Worm (Caenorhabditis elegans) whole organism, L1 larva: ENCODE results near the gene T26G10.1.

Source experiments
- unc-98 ChIP-seq: fragments of 200-800 bp; sonication (Bioruptor generic); IDR thresholded peaks from 2 replicates; pipeline ENCODE4 v1.3.6; 2022; ENCODE audit warnings: missing genetic modification characterization, missing compliant biosample characterization
- zag-1 ChIP-seq: fragments of 150-350 bp; optimal IDR thresholded peaks from 2 replicates; lab custom pipeline; 2014; ENCODE audit warnings: missing biosample characterization, missing genetic modification characterization
- ztf-4 ChIP-seq: fragments of 150-350 bp; optimal IDR thresholded peaks from 2 replicates; lab custom pipeline; 2014; ENCODE audit warnings: missing biosample characterization, missing genetic modification characterization

DNA sequence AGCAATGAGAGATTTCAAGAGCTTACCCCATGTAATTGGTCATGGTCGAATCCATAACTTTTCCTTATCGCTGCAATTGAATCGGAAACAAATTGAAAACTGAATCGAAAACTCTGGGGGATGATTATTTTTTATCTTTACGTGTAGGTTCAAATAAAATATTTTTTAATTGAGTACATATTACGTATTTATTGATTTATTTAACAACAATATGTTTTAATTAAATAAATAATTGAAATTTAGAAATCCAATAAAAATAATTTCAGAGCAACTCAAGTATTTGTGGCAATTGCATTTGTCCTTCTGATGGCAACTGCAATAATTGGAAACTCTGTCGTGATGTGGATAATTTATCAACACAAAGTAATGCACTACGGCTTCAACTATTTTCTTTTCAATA, 20.9 kb downstream of the T26G10.1 start, which contains the start of gene C38C10.3:
- no peak for TF ChIP-seq ztf-4 (tag; lab: Kevin White, UChicago)
- TF ChIP-seq unc-98 (GFP tag; lab: Robert Waterston, UW): no peak
- no peak for TF ChIP-seq zag-1
